Worm (Caenorhabditis elegans): ENCODE results near the gene T04C9.1.

T04C9.1 gene

DNA sequence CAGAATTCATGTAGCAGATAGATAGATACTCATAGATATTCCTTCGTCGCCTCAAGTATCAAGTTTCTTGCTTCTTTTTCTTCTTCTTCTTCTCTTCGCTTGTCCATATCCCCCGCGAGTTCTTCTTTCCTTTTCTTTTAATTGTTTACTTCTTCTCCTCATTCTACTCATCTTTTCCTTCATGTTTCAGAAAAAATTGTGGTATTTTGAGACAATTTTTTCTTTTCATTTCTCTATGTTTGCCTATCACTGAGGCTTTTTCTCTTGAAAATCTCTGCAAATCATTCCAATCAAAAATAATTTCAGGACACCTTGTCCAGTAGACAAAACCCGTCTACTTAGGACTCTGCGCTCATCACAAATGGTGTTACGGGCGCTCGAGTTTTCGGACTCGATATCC lies at the start of gene T04C9.1:
T04C9.1 (plus strand) TSS at position 301 of the 400 bp plus-strand sequence.
- TF ChIP-seq C16A3.4 (tag; optimal IDR thresholded peaks at IDR 0.05) (no peak), lin-13 (GFP tag; optimal IDR thresholded peaks at IDR 0.05) (no peak), sptf-1 (tag; optimal IDR thresholded peaks at IDR 0.05) (no peak), nhr-19 (GFP tag; conservative IDR thresholded peaks at IDR 0.05) (no peak), efl-1 (optimal IDR thresholded peaks at IDR 0.05) (no peak), efl-1 (GFP tag; optimal IDR thresholded peaks at IDR 0.05 in 1 of 2) (no peak), zip-4 (GFP tag; optimal IDR thresholded peaks at IDR 0.05) (no peak), dpl-1 (GFP tag; optimal IDR thresholded peaks at IDR 0.05) (no peak), nhr-85 (tag) (no peak), lin-39 (tag; optimal IDR thresholded peaks at IDR 0.05) (no peak), F16B12.6 (tag; optimal IDR thresholded peaks at IDR 0.05) (no peak), ets-5 (GFP tag; IDR thresholded peaks at IDR 0.05) (no peak), ceh-82 (tag; optimal IDR thresholded peaks at IDR 0.05) (no peak), egl-27 (tag; optimal IDR thresholded peaks at IDR 0.05) (no peak), fos-1 (tag; optimal IDR thresholded peaks at IDR 0.05) (no peak), nhr-47 (tag; optimal IDR thresholded peaks at IDR 0.05) (no peak), ztf-4 (tag; optimal IDR thresholded peaks at IDR 0.05) (no peak), zag-1 (tag; optimal IDR thresholded peaks at IDR 0.05) (no peak)

DNA sequence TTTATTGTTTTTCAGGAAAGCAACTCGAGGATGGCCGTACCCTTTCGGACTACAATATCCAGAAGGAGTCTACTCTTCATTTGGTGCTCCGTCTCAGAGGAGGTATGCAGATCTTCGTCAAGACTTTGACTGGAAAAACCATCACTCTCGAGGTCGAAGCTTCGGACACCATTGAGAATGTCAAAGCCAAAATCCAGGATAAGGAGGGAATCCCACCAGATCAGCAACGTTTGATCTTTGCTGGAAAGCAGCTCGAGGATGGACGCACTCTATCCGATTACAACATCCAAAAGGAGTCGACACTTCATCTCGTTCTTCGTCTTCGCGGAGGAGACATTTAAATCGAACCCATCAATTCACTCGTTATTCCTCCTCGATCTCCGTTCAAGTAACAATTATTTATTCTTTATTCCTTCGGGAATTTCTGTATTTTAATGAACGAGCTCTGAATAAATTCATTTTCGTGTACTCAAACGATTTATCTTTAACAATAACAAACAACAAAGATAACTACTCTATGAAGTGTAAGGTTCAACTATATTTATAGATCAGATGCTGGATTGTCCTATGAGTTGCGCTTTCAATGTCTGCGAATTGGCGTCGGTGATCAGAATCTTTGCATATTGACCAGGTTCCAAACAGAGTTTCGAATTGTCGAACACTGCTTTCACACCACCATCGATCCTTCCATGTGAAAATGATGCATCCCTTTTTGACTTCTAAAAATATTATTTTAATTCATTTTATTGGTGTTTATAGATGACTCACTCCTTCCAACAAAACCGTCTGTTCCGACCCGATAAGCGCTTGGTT lies 49.4 kb upstream of the T04C9.1 start:
- TF ChIP-seq ceh-8 (GFP tag; optimal IDR thresholded peaks at IDR 0.05) (no peak), fos-1 (tag; optimal IDR thresholded peaks at IDR 0.05) (no peak), ama-1 (optimal IDR thresholded peaks at IDR 0.05) (peak; percentile 93), snu-23 (GFP tag; optimal IDR thresholded peaks at IDR 0.05) (peak; percentile 27), nhr-71 (tag; optimal IDR thresholded peaks at IDR 0.05) (peak; percentile 54), lsy-2 (tag; optimal IDR thresholded peaks at IDR 0.05) (peak in 1 of 2 experiments; percentile 18), lin-15B (tag; optimal IDR thresholded peaks at IDR 0.05) (no peak), dsc-1 (tag; optimal IDR thresholded peaks at IDR 0.05) (peak; percentile 3), nhr-20 (tag; optimal IDR thresholded peaks at IDR 0.05) (peak; percentile 40), ceh-90 (tag; optimal IDR thresholded peaks at IDR 0.05) (no peak), nhr-85 (tag) (peak; percentile 48), nhr-47 (tag; optimal IDR thresholded peaks at IDR 0.05) (peak; percentile 58), hpl-2 (GFP tag; optimal IDR thresholded peaks at IDR 0.05) (peak; percentile 67), lir-3 (tag; optimal IDR thresholded peaks at IDR 0.05; ENCODE audit: poor library complexity) (peak; percentile 57), vab-15 (tag; optimal IDR thresholded peaks at IDR 0.05) (no peak), ztf-11 (tag; optimal IDR thresholded peaks at IDR 0.05) (peak in 1 of 2 experiments; percentile 19), xbp-1 (tag; optimal IDR thresholded peaks at IDR 0.05) (peak; percentile 18), aly-2 (tag; optimal IDR thresholded peaks at IDR 0.05) (peak; percentile 98), efl-1 (optimal IDR thresholded peaks at IDR 0.05) (peak in 1 of 2 experiments; percentile 24), efl-1 (GFP tag; optimal IDR thresholded peaks at IDR 0.05 in 1 of 2) (peak in 1 of 2 experiments; percentile 92), nhr-90 (tag; optimal IDR thresholded peaks at IDR 0.05; ENCODE audit: poor library complexity) (peak; percentile 68), lin-14 (GFP tag; optimal IDR thresholded peaks at IDR 0.05) (peak; percentile 25), grh-1 (GFP tag; IDR thresholded peaks at IDR 0.05) (peak; percentile 35; the same call in 1 of the 2 replicates), lin-35 (GFP tag; optimal IDR thresholded peaks at IDR 0.05) (peak in 1 of 2 experiments; percentile 45), elt-2 (tag; optimal IDR thresholded peaks at IDR 0.05) (peak; percentile 39), alr-1 (tag; optimal IDR thresholded peaks at IDR 0.05; ENCODE audit: borderline replicate concordance) (no peak), aha-1 (tag; optimal IDR thresholded peaks at IDR 0.05) (no peak), ztf-4 (tag; optimal IDR thresholded peaks at IDR 0.05) (peak; percentile 22)
